Worm (Caenorhabditis elegans): ENCODE results near the gene snai-1.
A peak's percentile ranks its signal among the peaks of the same experiment; 100 is the strongest.

The snai-1 gene

ce11 chrIV:273299-273698 lies 40.2 kb downstream of the snai-1 start, which contains the start of gene srh-282:
Gene srh-282, minus strand, starts transcription at chrIV:273399.
- TF ChIP-seq spr-3 (GFP tag; optimal IDR thresholded peaks at IDR 0.05): no peak
- no peak for TF ChIP-seq daf-12 (tag; optimal IDR thresholded peaks at IDR 0.05)

- no peak for TF ChIP-seq ceh-62 (tag; optimal IDR thresholded peaks at IDR 0.05)
- no peak for TF ChIP-seq zfp-3 (GFP tag; conservative IDR thresholded peaks at IDR 0.05)
- TF ChIP-seq egl-27 (tag; optimal IDR thresholded peaks at IDR 0.05): no peak
- no peak for TF ChIP-seq aha-1 (tag)
- no peak for TF ChIP-seq Y5F2A.4 (GFP tag; optimal IDR thresholded peaks at IDR 0.05)
- no peak for TF ChIP-seq mxl-2 (GFP tag; conservative IDR thresholded peaks at IDR 0.05)
- no peak for TF ChIP-seq daf-8 (GFP tag; IDR thresholded peaks at IDR 0.05)
- TF ChIP-seq attf-4 (tag; optimal IDR thresholded peaks at IDR 0.05): no peak
- no peak for TF ChIP-seq skn-1 (tag; optimal IDR thresholded peaks at IDR 0.05)
- no peak for TF ChIP-seq ZK337.2 (GFP tag; IDR thresholded peaks at IDR 0.05)
Measured at ce11 chrIV:269107-269506, 44.4 kb downstream of the snai-1 start, which contains the start of gene T21D12.11. Gene T21D12.11, plus strand, starts transcription at chrIV:269407.

- TF ChIP-seq jun-1 (tag; optimal IDR thresholded peaks at IDR 0.05): no peak
- TF ChIP-seq php-3 (GFP tag; IDR thresholded peaks at IDR 0.05): no peak
- no peak for TF ChIP-seq dmd-8 (GFP tag; IDR thresholded peaks at IDR 0.05)
- TF ChIP-seq ces-1 (GFP tag; optimal IDR thresholded peaks at IDR 0.05): no peak
- no peak for TF ChIP-seq nhr-102 (tag; optimal IDR thresholded peaks at IDR 0.05)
- no peak for TF ChIP-seq mxl-2 (GFP tag; conservative IDR thresholded peaks at IDR 0.05)
- TF ChIP-seq mdt-29 (GFP tag; IDR thresholded peaks at IDR 0.05): no peak
- TF ChIP-seq ZK337.2 (GFP tag; IDR thresholded peaks at IDR 0.05): no peak
- no peak for TF ChIP-seq F37D6.2 (tag; optimal IDR thresholded peaks at IDR 0.05)
- TF ChIP-seq madf-5 (GFP tag; IDR thresholded peaks at IDR 0.05): no peak
- TF ChIP-seq unc-62 (GFP tag; optimal IDR thresholded peaks at IDR 0.05 in 1 of 2): no peak
- no peak for TF ChIP-seq unc-62 (tag; optimal IDR thresholded peaks at IDR 0.05)
- no peak for TF ChIP-seq gei-8 (GFP tag; optimal IDR thresholded peaks at IDR 0.05)
- TF ChIP-seq tra-1 (GFP tag; IDR thresholded peaks at IDR 0.05): no peak
- no peak for TF ChIP-seq madf-9 (GFP tag; conservative IDR thresholded peaks at IDR 0.05)
- TF ChIP-seq vab-7 (GFP tag; IDR thresholded peaks at IDR 0.05): no peak
Measured at ce11 chrIV:266148-266547, 47.4 kb downstream of the snai-1 start, which contains the start of gene T21D12.12. Gene T21D12.12, plus strand, starts transcription at chrIV:266448.

- no peak for TF ChIP-seq nhr-102 (tag; optimal IDR thresholded peaks at IDR 0.05)
- TF ChIP-seq nhr-25 (tag; optimal IDR thresholded peaks at IDR 0.05; ENCODE audit: borderline replicate concordance, insufficient read depth): no peak
- no peak for TF ChIP-seq nhr-111 (GFP tag; optimal IDR thresholded peaks at IDR 0.05)
- TF ChIP-seq aly-2 (tag; optimal IDR thresholded peaks at IDR 0.05): no peak
- no peak for TF ChIP-seq lin-15B (tag; optimal IDR thresholded peaks at IDR 0.05)
- no peak for TF ChIP-seq R02D3.7 (tag; optimal IDR thresholded peaks at IDR 0.05)
- no peak for TF ChIP-seq daf-16 (GFP tag; optimal IDR thresholded peaks at IDR 0.05)
- TF ChIP-seq daf-16 (tag; optimal IDR thresholded peaks at IDR 0.05): peak; percentile 14
- peak; percentile 59 for TF ChIP-seq mes-2 (tag; optimal IDR thresholded peaks at IDR 0.05; ENCODE audit: poor library complexity, severe bottlenecking)
- TF ChIP-seq hlh-11 (tag; optimal IDR thresholded peaks at IDR 0.05): peak; percentile 37
- TF ChIP-seq dve-1 (tag; optimal IDR thresholded peaks at IDR 0.05; ENCODE audit: insufficient read depth): peak; percentile 49
- TF ChIP-seq nhr-28 (tag; optimal IDR thresholded peaks at IDR 0.05): peak; percentile 4
- TF ChIP-seq php-3 (GFP tag; IDR thresholded peaks at IDR 0.05): no peak
- TF ChIP-seq ceh-32 (tag; optimal IDR thresholded peaks at IDR 0.05; ENCODE audit: poor library complexity): no peak
- TF ChIP-seq dpl-1 (GFP tag; optimal IDR thresholded peaks at IDR 0.05): peak; percentile 17
- TF ChIP-seq F26F4.8 (GFP tag; conservative IDR thresholded peaks at IDR 0.05): no peak
- no peak for TF ChIP-seq ceh-82 (tag; optimal IDR thresholded peaks at IDR 0.05)
- TF ChIP-seq mdl-1 (tag; optimal IDR thresholded peaks at IDR 0.05): no peak
- peak; percentile 13 for TF ChIP-seq aha-1 (tag)
Measured at ce11 chrIV:264182-264709, 49.3 kb downstream of the snai-1 start, which contains the start of gene pat-6. Gene pat-6, minus strand, starts transcription at chrIV:264232.
